Fruit fly (Drosophila melanogaster) whole organism, adult: ENCODE results near the gene SelG.

Experiments
- CG11617 ChIP-seq: fragments of 200-800 bp; sonication (Bioruptor generic); optimal IDR thresholded peaks from 2 replicates; lab custom pipeline; 2017; ENCODE audit warnings: mild to moderate bottlenecking, missing biosample characterization, missing genetic modification reagents, missing genetic modification characterization
- CG1620 ChIP-seq: fragments of 200-800 bp; sonication (Bioruptor generic); optimal IDR thresholded peaks from 2 replicates; lab custom pipeline; 2016; ENCODE audit warnings: missing biosample characterization, missing genetic modification characterization
- CG7045 ChIP-seq: fragments of 200-800 bp; sonication (Bioruptor generic); optimal IDR thresholded peaks from 2 replicates; lab custom pipeline; 2017; ENCODE audit warnings: missing biosample characterization, mild to moderate bottlenecking, missing genetic modification characterization
- Mnt ChIP-seq: fragments of 200-800 bp; sonication (Bioruptor generic); optimal IDR thresholded peaks from 2 replicates; lab custom pipeline; 2016; ENCODE audit warnings: missing biosample characterization, mild to moderate bottlenecking, missing genetic modification characterization
- cnc ChIP-seq, 2 experiments: fragments of >200 bp; optimal IDR thresholded peaks; 2 replicates each; lab custom pipeline; 2017
- kay ChIP-seq: fragments of 200-800 bp; sonication (Bioruptor generic); peaks from one replicate; lab custom pipeline; 2016; ENCODE audit warnings: missing biosample characterization, missing genetic modification characterization, borderline replicate concordance
- pad ChIP-seq: fragments of 200-800 bp; sonication (Bioruptor generic); optimal IDR thresholded peaks from 3 replicates; lab custom pipeline; 2017; ENCODE audit warnings: missing biosample characterization, missing genetic modification characterization, mild to moderate bottlenecking, moderate library complexity, missing genetic modification reagents

dm6 chrX:11888142-11888541 is 1.1 kb downstream of the SelG start, which contains the start of gene CG1840:
- TF ChIP-seq CG1620 (no peak), kay (no peak), CG7045 (GFP tag; lab: Kevin White, UChicago) (no peak), pad (GFP tag; lab: Kevin White, UChicago) (no peak), Mnt (GFP tag; lab: Kevin White, UChicago) (peak; percentile 21), CG11617 (GFP tag; lab: Kevin White, UChicago) (no peak), cnc (optimal IDR thresholded peaks at IDR 0.05; lab: Kevin White, UChicago) (peak in 1 of 2 experiments; percentile 39)
